Worm (Caenorhabditis elegans) whole organism, late embryonic: ENCODE data around the gene T23G4.2.

Experiments used
- ahr-1 ChIP-seq: sonication (generic microtip); optimal IDR thresholded peaks from 2 replicates; lab custom pipeline; 2016; ENCODE audit warnings: missing genetic modification characterization, missing compliant biosample characterization
- ama-1 ChIP-seq: fragments of 150-350 bp; optimal IDR thresholded peaks from 2 replicates; lab custom pipeline; 2014
- ceh-22 ChIP-seq: sonication (generic microtip); optimal IDR thresholded peaks from 2 replicates; lab custom pipeline; 2017; ENCODE audit warnings: missing biosample characterization, missing genetic modification characterization
- ceh-45 ChIP-seq: fragments of 200-800 bp; sonication (Bioruptor generic); IDR thresholded peaks from 2 replicates; pipeline ENCODE4 v1.3.6; 2022; ENCODE audit warnings: missing genetic modification reagents, missing genetic modification characterization, missing compliant biosample characterization
- che-1 ChIP-seq: sonication (generic microtip); optimal IDR thresholded peaks from 2 replicates; lab custom pipeline; 2016; ENCODE audit warnings: mild to moderate bottlenecking, missing genetic modification characterization, missing compliant biosample characterization
- fax-1 ChIP-seq: sonication (generic microtip); optimal IDR thresholded peaks from 2 replicates; lab custom pipeline; 2016; ENCODE audit warnings: missing genotype, missing genetic modification characterization, missing compliant biosample characterization
- lin-11 ChIP-seq: fragments of 200-800 bp; sonication (Bioruptor generic); optimal IDR thresholded peaks from 2 replicates; lab custom pipeline; 2018; ENCODE audit warnings: mild to moderate bottlenecking, missing genetic modification characterization, missing compliant biosample characterization
- nfya-1 ChIP-seq: sonication (generic microtip); optimal IDR thresholded peaks from 2 replicates; lab custom pipeline; 2017; ENCODE audit warnings: missing genetic modification characterization, mild to moderate bottlenecking, missing compliant biosample characterization, antibody characterized with exemption, moderate library complexity
- nhr-11 ChIP-seq: fragments of 150-350 bp; optimal IDR thresholded peaks from 2 replicates; lab custom pipeline; 2014; ENCODE audit warnings: missing biosample characterization, missing genetic modification characterization
- npax-4 ChIP-seq: sonication (generic microtip); optimal IDR thresholded peaks from 2 replicates; lab custom pipeline; 2016; ENCODE audit warnings: missing genetic modification characterization, missing compliant biosample characterization
- pha-4 ChIP-seq: fragments of 150-350 bp; optimal IDR thresholded peaks from 2 replicates; lab custom pipeline; 2018; ENCODE audit warnings: missing biosample characterization, missing genetic modification reagents, missing genetic modification characterization
- sox-2 ChIP-seq: fragments of 200-800 bp; sonication (Bioruptor generic); IDR thresholded peaks from 2 replicates; pipeline ENCODE4 v1.3.6; 2022; ENCODE audit warnings: missing genetic modification reagents, missing genetic modification characterization, missing compliant biosample characterization
- tbx-7 ChIP-seq: sonication (generic microtip); optimal IDR thresholded peaks from 2 replicates; lab custom pipeline; 2016; ENCODE audit warnings: missing genotype, missing genetic modification characterization, missing compliant biosample characterization
- unc-3 ChIP-seq, 2 experiments: fragments of 200-800 bp in 1 of 2; sonication (Bioruptor generic) in 1 of 2; sonication (generic microtip) in 1 of 2; conservative IDR thresholded peaks in 1 of 2; optimal IDR thresholded peaks in 1 of 2; 2 replicates each; pipeline versions ENCODE4 v1.3.6 to Lab custom; 2016 to 2022; ENCODE audit warnings: missing compliant biosample characterization in 2 of 2, missing genetic modification characterization in 2 of 2, missing genetic modification reagents in 1 of 2

DNA sequence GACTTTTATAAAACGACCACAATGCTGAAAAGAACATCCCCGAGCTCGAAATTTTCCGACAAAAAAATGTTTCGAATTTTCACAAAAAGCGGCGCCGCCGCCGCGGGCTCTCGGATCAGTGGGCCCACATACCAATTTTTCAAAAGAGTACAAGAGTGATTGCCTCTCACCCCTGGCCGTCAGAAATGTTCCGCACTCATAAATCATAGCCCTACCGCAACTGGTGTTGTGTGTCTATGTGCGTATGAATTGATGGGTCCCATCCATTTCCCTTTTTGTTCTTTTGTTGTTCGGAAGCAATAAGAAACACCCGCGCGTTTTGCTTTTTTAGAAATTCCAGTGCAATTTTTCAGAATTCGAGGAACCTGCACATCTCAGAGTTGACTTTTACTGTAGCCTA, 5.2 kb upstream of the T23G4.2 start:
- TF ChIP-seq unc-3 (GFP tag; conservative IDR thresholded peaks at IDR 0.05; lab: Robert Waterston, UW) (no peak), unc-3 (tag; optimal IDR thresholded peaks at IDR 0.05; lab: Kevin White, UChicago) (no peak), npax-4 (no peak), ahr-1 (tag; lab: Kevin White, UChicago) (no peak), nhr-11 (tag; lab: Kevin White, UChicago) (no peak), tbx-7 (no peak), ama-1 (no peak), nfya-1 (tag; lab: Kevin White, UChicago) (no peak), ceh-22 (tag; lab: Kevin White, UChicago) (no peak), sox-2 (GFP tag; lab: Robert Waterston, UW) (no peak), ceh-45 (GFP tag; lab: Robert Waterston, UW) (no peak), pha-4 (tag; lab: Kevin White, UChicago) (no peak), che-1 (tag; lab: Kevin White, UChicago) (no peak), lin-11 (no peak), fax-1 (tag; lab: Kevin White, UChicago) (no peak)
